Fruit fly (Drosophila melanogaster) whole organism, embryonic: ENCODE results near the gene maca.
A peak's percentile ranks its signal among the peaks of the same experiment; 100 is the strongest.

Experiments
- ATbp ChIP-seq: fragments of 200-800 bp; sonication (Bioruptor generic); optimal IDR thresholded peaks from 2 replicates; lab custom pipeline; 2017; ENCODE audit warnings: missing biosample characterization, mild to moderate bottlenecking, missing genetic modification characterization, missing genetic modification reagents
- Ada2b ChIP-seq: fragments of 200-800 bp; sonication (Bioruptor generic); IDR thresholded peaks from 2 replicates; pipeline ENCODE4 v1.3.6; 2022; ENCODE audit warnings: missing biosample characterization, missing genetic modification characterization
- Awh ChIP-seq: fragments of 200-800 bp; sonication (Bioruptor generic); IDR thresholded peaks from 2 replicates; pipeline ENCODE4, ENCODE4 v1.3.6; 2022; ENCODE audit warnings: missing biosample characterization, missing genetic modification characterization
- CG10147 ChIP-seq: fragments of 200-800 bp; sonication (Bioruptor generic); optimal IDR thresholded peaks from 2 replicates; lab custom pipeline; 2019; ENCODE audit warnings: missing biosample characterization, mild to moderate bottlenecking, missing genetic modification characterization, moderate library complexity
- CG10462 ChIP-seq: fragments of 200-800 bp; sonication (Bioruptor generic); optimal IDR thresholded peaks from 2 replicates; lab custom pipeline; 2016; ENCODE audit warnings: missing biosample characterization, missing genetic modification characterization
- CG12219 ChIP-seq: fragments of 200-800 bp; sonication (Bioruptor generic); optimal IDR thresholded peaks from 3 replicates; lab custom pipeline; 2018; ENCODE audit warnings: missing biosample characterization, mild to moderate bottlenecking, missing genetic modification characterization
- CG12299 ChIP-seq: fragments of 200-800 bp; sonication (Bioruptor generic); optimal IDR thresholded peaks from 2 replicates; lab custom pipeline; 2018; ENCODE audit warnings: missing biosample characterization, mild to moderate bottlenecking, missing genetic modification characterization
- CG12769 ChIP-seq: fragments of 200-800 bp; sonication (Bioruptor generic); optimal IDR thresholded peaks from 2 replicates; lab custom pipeline; 2019; ENCODE audit warnings: missing biosample characterization, mild to moderate bottlenecking, missing genetic modification characterization, moderate library complexity
- CG18599 ChIP-seq: fragments of 200-800 bp; sonication (Bioruptor generic); optimal IDR thresholded peaks from 3 replicates; lab custom pipeline; 2017; ENCODE audit warnings: missing biosample characterization, missing genetic modification characterization, mild to moderate bottlenecking, moderate library complexity, missing genetic modification reagents
- CG18764 ChIP-seq: fragments of 200-800 bp; sonication (Bioruptor generic); optimal IDR thresholded peaks from 3 replicates; lab custom pipeline; 2016; ENCODE audit warnings: missing biosample characterization, missing genetic modification characterization
- CG32532 ChIP-seq: fragments of 200-800 bp; sonication (Bioruptor generic); IDR thresholded peaks from 2 replicates; pipeline ENCODE4 v1.3.6; 2022; ENCODE audit warnings: missing biosample characterization, missing genetic modification characterization
- CG3407 ChIP-seq: fragments of 200-800 bp; sonication (Bioruptor generic); optimal IDR thresholded peaks from 2 replicates; lab custom pipeline; 2018; ENCODE audit warnings: missing biosample characterization, mild to moderate bottlenecking, missing genetic modification characterization
- CG34376 ChIP-seq: fragments of 200-800 bp; sonication (Bioruptor generic); optimal IDR thresholded peaks from 2 replicates; lab custom pipeline; 2018; ENCODE audit warnings: missing biosample characterization, mild to moderate bottlenecking, missing genetic modification characterization
- CG4328 ChIP-seq: fragments of 200-800 bp; sonication (Bioruptor generic); optimal IDR thresholded peaks from 3 replicates; lab custom pipeline; 2017; ENCODE audit warnings: missing biosample characterization, missing genetic modification reagents, missing genetic modification characterization
- CG5180 ChIP-seq: fragments of 200-800 bp; sonication (Bioruptor generic); optimal IDR thresholded peaks from 3 replicates; lab custom pipeline; 2017; ENCODE audit warnings: missing biosample characterization, missing genetic modification characterization, mild to moderate bottlenecking, moderate library complexity, missing genetic modification reagents
- CG8281 ChIP-seq: fragments of 200-800 bp; sonication (Bioruptor generic); optimal IDR thresholded peaks from 2 replicates; lab custom pipeline; 2018; ENCODE audit warnings: missing biosample characterization, mild to moderate bottlenecking, missing genetic modification characterization, moderate library complexity
- D19B ChIP-seq: fragments of 200-800 bp; sonication (Bioruptor generic); optimal IDR thresholded peaks from 2 replicates; lab custom pipeline; 2017; ENCODE audit warnings: missing biosample characterization, mild to moderate bottlenecking, missing genetic modification characterization
- Eip74EF ChIP-seq, 2 experiments: fragments of 200-800 bp in 1 of 2; fragments of >200 bp in 1 of 2; sonication (Bioruptor generic) in 1 of 2; optimal IDR thresholded peaks; 2 replicates each; lab custom pipeline; 2017 to 2019; ENCODE audit warnings: missing biosample characterization in 2 of 2, missing genetic modification characterization in 2 of 2, mild to moderate bottlenecking in 1 of 2, moderate library complexity in 1 of 2
- Gug ChIP-seq: fragments of 200-800 bp; sonication (Bioruptor generic); IDR thresholded peaks from 4 replicates; pipeline ENCODE4 v1.3.6; 2022; ENCODE audit warnings: missing biosample characterization, missing genetic modification characterization
- H15 ChIP-seq: fragments of 200-800 bp; sonication (Bioruptor generic); IDR thresholded peaks from 3 replicates; pipeline ENCODE4 v1.3.6; 2022; ENCODE audit warnings: missing biosample characterization, missing genetic modification characterization
- HLH3B ChIP-seq: fragments of 200-800 bp; sonication (Bioruptor generic); IDR thresholded peaks from 2 replicates; pipeline ENCODE4 v1.3.6; 2022; ENCODE audit warnings: missing biosample characterization, missing genetic modification characterization
- Hr3 ChIP-seq: fragments of 200-800 bp; sonication (Bioruptor generic); optimal IDR thresholded peaks from 3 replicates; lab custom pipeline; 2016; ENCODE audit warnings: missing biosample characterization, missing genetic modification characterization
- Hsf ChIP-seq: fragments of 200-800 bp; sonication (Bioruptor generic); optimal IDR thresholded peaks from 3 replicates; lab custom pipeline; 2016; ENCODE audit warnings: missing biosample characterization, missing genetic modification characterization
- NFAT ChIP-seq: fragments of 200-800 bp; sonication (Bioruptor generic); IDR thresholded peaks from 2 replicates; pipeline ENCODE4 v1.3.6; 2022; ENCODE audit warnings: missing biosample characterization, missing genetic modification characterization
- Usf ChIP-seq: fragments of 200-800 bp; sonication (Bioruptor generic); optimal IDR thresholded peaks from 2 replicates; lab custom pipeline; 2017; ENCODE audit warnings: missing genotype, missing biosample characterization, missing genetic modification characterization
- bcd ChIP-seq: fragments of 200-800 bp; sonication (Bioruptor generic); optimal IDR thresholded peaks from 2 replicates; lab custom pipeline; 2017; ENCODE audit warnings: missing biosample characterization, mild to moderate bottlenecking, missing genetic modification characterization
- bigmax ChIP-seq: fragments of 200-800 bp; sonication (Bioruptor generic); optimal IDR thresholded peaks from 2 replicates; lab custom pipeline; 2018; ENCODE audit warnings: missing biosample characterization, mild to moderate bottlenecking, missing genetic modification characterization
- chinmo ChIP-seq: fragments of 200-800 bp; sonication (Bioruptor generic); IDR thresholded peaks from 4 replicates; pipeline ENCODE4 v1.3.6; 2022; ENCODE audit warnings: missing biosample characterization, missing genetic modification characterization; ENCODE audit not compliant: partially characterized antibody
- croc ChIP-seq: fragments of 200-800 bp; sonication (Bioruptor generic); conservative IDR thresholded peaks from 3 replicates; pipeline ENCODE4 v1.3.6; 2022; ENCODE audit warnings: missing biosample characterization, missing genetic modification characterization
- jumu ChIP-seq: fragments of 200-800 bp; sonication (Bioruptor generic); optimal IDR thresholded peaks from 3 replicates; lab custom pipeline; 2016; ENCODE audit warnings: missing biosample characterization, missing genetic modification characterization
- lov ChIP-seq, 2 experiments: fragments of 200-800 bp in 1 of 2; fragments of >200 bp in 1 of 2; sonication (Bioruptor generic) in 1 of 2; IDR thresholded peaks in 1 of 2; optimal IDR thresholded peaks in 1 of 2; 2 replicates in 1 of 2; 3 replicates in 1 of 2; pipeline versions ENCODE4 v1.3.6 to Lab custom; 2017 to 2022; ENCODE audit warnings: missing biosample characterization in 1 of 2, missing genetic modification characterization in 1 of 2
- org-1 ChIP-seq: fragments of 200-800 bp; sonication (Bioruptor generic); optimal IDR thresholded peaks from 2 replicates; lab custom pipeline; 2017; ENCODE audit warnings: missing biosample characterization, missing genetic modification characterization
- rib ChIP-seq: fragments of 200-800 bp; sonication (Bioruptor generic); IDR thresholded peaks from 2 replicates; pipeline ENCODE4 v1.3.6; 2022; ENCODE audit warnings: missing biosample characterization, missing genetic modification characterization
- sens ChIP-seq: fragments of 200-800 bp; sonication (Bioruptor generic); peaks from one replicate; lab custom pipeline; 2016; ENCODE audit warnings: missing biosample characterization, missing genetic modification characterization
- sr ChIP-seq: fragments of 200-800 bp; sonication (Bioruptor generic); IDR thresholded peaks from 3 replicates; pipeline ENCODE4 v1.3.6; 2022; ENCODE audit warnings: missing biosample characterization, missing genetic modification characterization
- vvl ChIP-seq: fragments of 200-800 bp; sonication (Bioruptor generic); IDR thresholded peaks from 2 replicates; pipeline ENCODE4 v1.3.6; 2022; ENCODE audit warnings: missing biosample characterization, missing genetic modification characterization
- z ChIP-seq: fragments of 200-800 bp; sonication (Bioruptor generic); IDR thresholded peaks from 3 replicates; pipeline ENCODE4 v1.3.6; 2022; ENCODE audit warnings: missing biosample characterization, missing genetic modification characterization

The maca gene

DNA sequence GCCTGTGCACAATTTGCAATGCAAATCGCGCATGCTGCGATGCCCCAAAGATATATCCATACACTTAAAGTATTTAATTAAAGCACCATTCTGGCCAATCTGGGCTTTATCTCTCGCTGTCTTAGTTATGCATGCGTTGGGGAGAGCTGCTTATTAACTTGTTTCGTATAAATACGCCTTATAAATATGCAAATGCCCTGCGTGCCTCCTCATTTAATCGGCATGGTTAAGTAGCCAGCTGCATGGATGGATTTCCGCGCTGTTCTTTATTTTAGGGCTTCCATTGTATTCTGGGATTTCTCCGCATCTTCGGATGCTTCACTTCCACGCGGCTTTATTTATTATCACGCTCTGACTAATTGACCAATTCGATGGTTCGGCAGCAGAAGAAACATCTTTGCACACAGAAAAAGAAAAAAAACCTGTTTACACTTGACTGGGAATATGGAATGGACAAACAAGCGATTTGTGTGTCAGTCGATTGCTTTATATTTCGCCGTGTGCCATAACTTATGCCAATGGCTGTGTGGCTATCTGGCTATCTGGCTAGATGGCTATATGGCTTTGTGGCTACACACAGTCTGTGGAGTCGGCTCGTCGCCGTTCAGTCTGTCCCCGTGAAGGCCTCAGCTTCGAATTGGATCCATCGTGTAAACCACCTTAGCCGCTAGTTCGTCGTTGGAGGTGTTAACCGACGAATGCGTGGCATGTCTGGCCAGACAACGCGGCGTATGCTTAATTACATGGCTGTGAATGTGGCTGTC is 42.9 kb upstream of the maca start (continued):
- TF ChIP-seq CG18599 (no peak), vvl (GFP tag; lab: Robert Waterston, UW) (peak; percentile 82), HLH3B (GFP tag; lab: Robert Waterston, UW) (no peak), bigmax (no peak), CG10462 (GFP tag; lab: Kevin White, UChicago) (no peak), H15 (no peak), croc (GFP tag; lab: Robert Waterston, UW) (no peak), rib (GFP tag; lab: Robert Waterston, UW) (no peak), Ada2b (no peak), CG12769 (tag; lab: Kevin White, UChicago) (peak; percentile 58), CG10147 (GFP tag; lab: Kevin White, UChicago) (no peak), bcd (GFP tag; lab: Kevin White, UChicago) (no peak), CG5180 (peak; percentile 24), D19B (GFP tag; lab: Kevin White, UChicago) (no peak), Hr3 (GFP tag; lab: Kevin White, UChicago) (no peak), Usf (GFP tag; lab: Kevin White, UChicago) (no peak), CG12299 (tag; lab: Kevin White, UChicago) (no peak), Eip74EF (GFP tag; optimal IDR thresholded peaks at IDR 0.05; lab: Kevin White, UChicago) (peak in 1 of 2 experiments; percentile 17), org-1 (GFP tag; lab: Kevin White, UChicago) (no peak), chinmo (GFP tag; lab: Robert Waterston, UW) (peak; percentile 91; the same call in 3 of the 4 replicates), CG32532 (GFP tag; lab: Robert Waterston, UW) (no peak), CG3407 (no peak), CG18764 (GFP tag; lab: Kevin White, UChicago) (no peak), CG4328 (GFP tag; lab: Kevin White, UChicago) (no peak)

DNA sequence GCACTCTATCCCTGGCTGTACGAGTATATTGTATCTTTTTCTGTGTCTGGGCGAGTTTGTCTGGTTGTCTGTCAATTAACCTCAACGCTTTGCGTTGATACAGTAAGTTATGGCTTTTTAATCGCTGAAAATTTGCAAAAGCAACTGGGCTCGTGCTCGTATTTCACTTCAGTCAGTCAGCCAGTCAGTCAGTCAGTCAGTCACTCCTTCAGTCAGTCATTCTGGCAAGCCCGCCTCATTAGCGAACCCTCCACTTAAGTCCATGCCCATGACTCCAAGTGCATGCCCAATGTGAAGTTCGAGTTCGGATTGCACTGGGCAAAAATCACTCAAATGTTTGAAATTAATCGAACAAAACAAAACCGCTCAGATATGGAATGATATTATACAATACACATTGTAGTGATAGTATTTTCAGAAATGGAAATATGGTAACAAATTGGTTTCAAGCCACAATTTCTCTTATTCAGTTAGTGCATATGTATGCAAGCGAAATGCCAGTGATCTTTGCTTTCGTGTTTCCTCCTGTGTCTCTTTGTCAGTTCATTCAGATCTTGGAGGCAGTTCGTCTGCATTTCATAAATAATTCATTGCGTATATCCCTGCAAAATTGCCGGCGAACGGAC is 36.9 kb upstream of the maca start:
- peak; percentile 95 for TF ChIP-seq CG8281 (tag; lab: Kevin White, UChicago)
- no peak for TF ChIP-seq NFAT (GFP tag; lab: Robert Waterston, UW)

DNA sequence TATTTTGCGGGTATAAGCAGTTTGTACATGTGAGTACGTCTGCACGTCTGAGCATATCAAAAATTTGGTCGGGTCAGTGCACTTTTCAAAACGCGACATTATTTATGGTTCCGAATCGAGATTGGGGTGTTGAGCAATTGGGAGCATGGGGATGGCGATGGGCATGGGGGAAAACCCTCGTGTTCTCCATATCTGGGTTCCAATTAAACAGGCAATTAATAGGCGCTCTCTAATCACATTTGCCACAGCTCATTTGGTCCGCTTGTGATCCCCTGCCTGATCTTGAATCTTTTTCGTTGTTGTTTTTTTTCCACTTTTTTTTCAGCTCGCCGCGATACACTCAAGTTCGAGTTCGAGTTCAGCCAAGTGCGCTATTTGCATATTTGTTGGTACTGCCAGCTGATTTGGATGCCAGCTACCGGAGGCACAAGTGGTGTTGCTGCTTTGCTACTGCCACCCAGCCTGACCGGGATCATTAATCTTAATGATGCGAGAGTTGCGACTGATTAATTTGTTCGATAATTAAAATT is 36.2 kb upstream of the maca start:
- TF ChIP-seq CG34376 (peak; percentile 20), vvl (GFP tag; lab: Robert Waterston, UW) (no peak), bigmax (no peak), jumu (GFP tag; lab: Kevin White, UChicago) (no peak), z (GFP tag; lab: Robert Waterston, UW) (no peak), Awh (GFP tag; lab: Robert Waterston, UW) (peak; percentile 63; the same call in 1 of the 2 replicates), CG5180 (peak; percentile 15)

dm6 chr3R:15463172-15463571 is 31.2 kb upstream of the maca start:
- peak; percentile 18 for TF ChIP-seq sens
- TF ChIP-seq sr: 0 out of 3 replicates have a peak, but pooled peaks have one; percentile 43
- TF ChIP-seq Gug (GFP tag; lab: Robert Waterston, UW): no peak
- TF ChIP-seq ATbp (GFP tag; lab: Kevin White, UChicago): no peak
- TF ChIP-seq lov (optimal IDR thresholded peaks at IDR 0.05; lab: Kevin White, UChicago): no peak
- TF ChIP-seq lov (GFP tag; IDR thresholded peaks at IDR 0.05; lab: Robert Waterston, UW): 0 out of 3 replicates have a peak, but pooled peaks have one; percentile 25
- TF ChIP-seq Hsf (GFP tag; lab: Kevin White, UChicago): no peak
- TF ChIP-seq CG12219: no peak
